Fruit fly (Drosophila melanogaster): Measurements from ENCODE around the gene SP555.

DNA sequence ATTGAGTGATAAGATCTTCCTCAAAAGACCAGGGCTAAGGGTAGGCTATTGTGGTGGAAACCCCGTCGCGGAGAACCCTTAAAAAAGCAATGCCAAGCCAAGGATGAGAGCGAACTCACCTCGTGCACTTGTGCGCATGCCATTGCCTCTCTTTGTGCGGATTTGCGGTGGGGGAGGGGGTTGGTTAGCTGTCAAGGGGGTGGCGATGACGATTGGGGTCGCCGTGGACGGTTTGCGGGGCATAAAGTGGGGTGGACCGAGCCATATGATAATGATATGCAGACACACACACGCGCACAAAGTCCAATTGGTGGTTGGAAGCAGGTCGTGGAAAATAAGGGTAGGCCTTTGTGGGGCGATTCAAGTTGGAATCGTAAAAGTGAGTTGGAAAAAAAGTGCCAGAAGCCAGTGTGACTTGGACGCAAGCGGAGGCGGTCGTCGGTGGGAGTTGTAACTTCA is at the start of gene SP555, which contains the start of gene CG14042:
- TF ChIP-seq EcR (GFP tag; optimal IDR thresholded peaks at IDR 0.05) (no peak), CG8159 (tag; optimal IDR thresholded peaks at IDR 0.05) (no peak), CG8301 (tag; optimal IDR thresholded peaks at IDR 0.05) (no peak)
